Fruit fly (Drosophila melanogaster) whole organism, embryonic: ENCODE results near the gene CG46439.

Source experiments
- Adf1 ChIP-seq: fragments of 200-800 bp; sonication (Bioruptor generic); IDR thresholded peaks from 2 replicates; pipeline ENCODE4 v1.3.6; 2022; ENCODE audit warnings: missing biosample characterization, missing genetic modification characterization
- Antp ChIP-seq: fragments of 200-800 bp; sonication (Bioruptor generic); optimal IDR thresholded peaks from 3 replicates; lab custom pipeline; 2016; ENCODE audit warnings: missing biosample characterization, missing genetic modification characterization
- Atf6 ChIP-seq: fragments of 200-800 bp; sonication (Bioruptor generic); IDR thresholded peaks from 2 replicates; pipeline ENCODE4 v1.3.6; 2022; ENCODE audit warnings: missing biosample characterization, missing genetic modification characterization
- B-H1 ChIP-seq: fragments of 200-800 bp; sonication (Bioruptor generic); IDR thresholded peaks from 3 replicates; pipeline ENCODE4 v1.3.6; 2022; ENCODE audit warnings: missing biosample characterization, missing genetic modification characterization
- CG10267 ChIP-seq: fragments of 200-800 bp; sonication (Bioruptor generic); optimal IDR thresholded peaks from 2 replicates; lab custom pipeline; 2018; ENCODE audit warnings: missing biosample characterization, mild to moderate bottlenecking, missing genetic modification characterization, moderate library complexity
- CG10274 ChIP-seq: fragments of 200-800 bp; sonication (Bioruptor generic); optimal IDR thresholded peaks from 3 replicates; lab custom pipeline; 2017; ENCODE audit warnings: missing biosample characterization, mild to moderate bottlenecking, missing genetic modification characterization
- CG11560 ChIP-seq: fragments of 200-800 bp; sonication (Bioruptor generic); IDR thresholded peaks from 3 replicates; pipeline ENCODE4 v1.3.6; 2022; ENCODE audit warnings: missing biosample characterization, missing genetic modification characterization
- CG12219 ChIP-seq: fragments of 200-800 bp; sonication (Bioruptor generic); optimal IDR thresholded peaks from 3 replicates; lab custom pipeline; 2018; ENCODE audit warnings: missing biosample characterization, mild to moderate bottlenecking, missing genetic modification characterization
- CG12942 ChIP-seq: fragments of 200-800 bp; sonication (Bioruptor generic); optimal IDR thresholded peaks from 3 replicates; lab custom pipeline; 2016; ENCODE audit warnings: missing biosample characterization, missing genetic modification characterization
- CG1529 ChIP-seq: fragments of 200-800 bp; sonication (Bioruptor generic); optimal IDR thresholded peaks from 3 replicates; lab custom pipeline; 2018; ENCODE audit warnings: missing biosample characterization, missing genetic modification characterization
- CG1647 ChIP-seq: fragments of 200-800 bp; sonication (Bioruptor generic); optimal IDR thresholded peaks from 3 replicates; lab custom pipeline; 2016; ENCODE audit warnings: missing biosample characterization, missing genetic modification characterization
- CG16779 ChIP-seq: fragments of 200-800 bp; sonication (Bioruptor generic); IDR thresholded peaks from 2 replicates; pipeline ENCODE4 v1.3.6; 2022; ENCODE audit warnings: missing biosample characterization, missing genetic modification characterization
- CG18011 ChIP-seq: fragments of 200-800 bp; sonication (Bioruptor generic); optimal IDR thresholded peaks from 2 replicates; lab custom pipeline; 2017; ENCODE audit warnings: missing biosample characterization, missing genetic modification characterization, mild to moderate bottlenecking, moderate library complexity, missing genotype
- CG2116 ChIP-seq: fragments of 200-800 bp; sonication (Bioruptor generic); optimal IDR thresholded peaks from 3 replicates; lab custom pipeline; 2018; ENCODE audit warnings: missing biosample characterization, mild to moderate bottlenecking, missing genetic modification characterization
- CG2199 ChIP-seq: fragments of 200-800 bp; sonication (Bioruptor generic); IDR thresholded peaks from 3 replicates; pipeline ENCODE4 v1.3.6; 2022; ENCODE audit warnings: missing biosample characterization, missing genetic modification characterization
- CG31388 ChIP-seq: fragments of 200-800 bp; sonication (Bioruptor generic); optimal IDR thresholded peaks from 2 replicates; lab custom pipeline; 2016; ENCODE audit warnings: missing biosample characterization, missing genetic modification characterization
- CG42726 ChIP-seq: fragments of 200-800 bp; sonication (Bioruptor generic); IDR thresholded peaks from 2 replicates; pipeline ENCODE4 v1.3.6; 2022; ENCODE audit warnings: missing biosample characterization, missing genetic modification characterization; ENCODE audit not compliant: partially characterized antibody
- CG4282 ChIP-seq: fragments of 200-800 bp; sonication (Bioruptor generic); optimal IDR thresholded peaks from 2 replicates; lab custom pipeline; 2016; ENCODE audit warnings: missing biosample characterization, missing genetic modification characterization
- CG7987 ChIP-seq: fragments of 200-800 bp; sonication (Bioruptor generic); optimal IDR thresholded peaks from 2 replicates; lab custom pipeline; 2018; ENCODE audit warnings: missing biosample characterization, mild to moderate bottlenecking, missing genetic modification characterization, moderate library complexity
- CG9876 ChIP-seq: fragments of 200-800 bp; sonication (Bioruptor generic); optimal IDR thresholded peaks from 2 replicates; lab custom pipeline; 2016; ENCODE audit warnings: missing biosample characterization, missing genetic modification characterization
- CkIIα-i1 ChIP-seq: fragments of 200-800 bp; sonication (Bioruptor generic); IDR thresholded peaks from 2 replicates; pipeline ENCODE4 v1.3.6; 2022; ENCODE audit warnings: missing biosample characterization, missing genetic modification characterization
- Doc2 ChIP-seq: fragments of 200-800 bp; sonication (Bioruptor generic); IDR thresholded peaks from 2 replicates; pipeline ENCODE4 v1.3.6; 2022; ENCODE audit warnings: missing biosample characterization, missing genetic modification characterization
- E2f2 ChIP-seq: fragments of 200-800 bp; sonication (Bioruptor generic); IDR thresholded peaks from 2 replicates; pipeline ENCODE4 v1.3.6; 2022; ENCODE audit warnings: missing biosample characterization, missing genetic modification characterization
- Elba2 ChIP-seq: fragments of 200-800 bp; sonication (Bioruptor generic); optimal IDR thresholded peaks from 3 replicates; lab custom pipeline; 2016; ENCODE audit warnings: missing biosample characterization, missing genetic modification characterization
- H2.0 ChIP-seq: fragments of 200-800 bp; sonication (Bioruptor generic); IDR thresholded peaks from 2 replicates; pipeline ENCODE4 v1.3.6; 2022; ENCODE audit warnings: missing biosample characterization, missing genetic modification characterization
- Mrtf ChIP-seq: fragments of 200-800 bp; sonication (Bioruptor generic); IDR thresholded peaks from 3 replicates; pipeline ENCODE4 v1.3.6; 2022; ENCODE audit warnings: missing biosample characterization, missing genetic modification characterization
- NK7.1 ChIP-seq: fragments of 200-800 bp; sonication (Bioruptor generic); optimal IDR thresholded peaks from 3 replicates; lab custom pipeline; 2016; ENCODE audit warnings: missing biosample characterization, missing genetic modification characterization
- Spps ChIP-seq: fragments of 200-800 bp; sonication (Bioruptor generic); optimal IDR thresholded peaks from 2 replicates; lab custom pipeline; 2018; ENCODE audit warnings: missing biosample characterization, mild to moderate bottlenecking, missing genetic modification characterization
- TFAM ChIP-seq: fragments of 200-800 bp; sonication (Bioruptor generic); optimal IDR thresholded peaks from 2 replicates; lab custom pipeline; 2017; ENCODE audit warnings: missing biosample characterization, missing genetic modification characterization, inconsistent platforms
- Xrp1 ChIP-seq: fragments of 200-800 bp; sonication (Bioruptor generic); IDR thresholded peaks from 2 replicates; pipeline ENCODE4 v1.3.6; 2022; ENCODE audit warnings: missing biosample characterization, missing genetic modification characterization
- aop ChIP-seq: fragments of 200-800 bp; sonication (Bioruptor generic); IDR thresholded peaks from 2 replicates; pipeline ENCODE4 v1.3.6; 2022; ENCODE audit warnings: missing biosample characterization, missing genetic modification characterization
- btn ChIP-seq: fragments of 200-800 bp; sonication (Bioruptor generic); optimal IDR thresholded peaks from 2 replicates; lab custom pipeline; 2016; ENCODE audit warnings: missing biosample characterization, missing genetic modification characterization
- chm ChIP-seq: fragments of 200-800 bp; sonication (Bioruptor generic); IDR thresholded peaks from 2 replicates; pipeline ENCODE4 v1.3.6; 2022; ENCODE audit warnings: missing biosample characterization, missing genetic modification characterization
- croc ChIP-seq: fragments of 200-800 bp; sonication (Bioruptor generic); conservative IDR thresholded peaks from 3 replicates; pipeline ENCODE4 v1.3.6; 2022; ENCODE audit warnings: missing biosample characterization, missing genetic modification characterization
- dati ChIP-seq: fragments of 200-800 bp; sonication (Bioruptor generic); IDR thresholded peaks from 2 replicates; pipeline ENCODE4 v1.3.6; 2022; ENCODE audit warnings: missing biosample characterization, missing genetic modification characterization
- dm ChIP-seq: fragments of 200-800 bp; sonication (Bioruptor generic); optimal IDR thresholded peaks from 3 replicates; lab custom pipeline; 2016; ENCODE audit warnings: missing biosample characterization, missing genetic modification characterization
- dmrt99B ChIP-seq: fragments of 200-800 bp; sonication (Bioruptor generic); optimal IDR thresholded peaks from 2 replicates; lab custom pipeline; 2018; ENCODE audit warnings: missing biosample characterization, mild to moderate bottlenecking, missing genetic modification characterization, moderate library complexity
- emc ChIP-seq: fragments of 200-800 bp; sonication (Bioruptor generic); optimal IDR thresholded peaks from 2 replicates; lab custom pipeline; 2016; ENCODE audit warnings: missing biosample characterization, missing genetic modification characterization
- h ChIP-seq: fragments of >200 bp; optimal IDR thresholded peaks from 2 replicates; lab custom pipeline; 2017
- hkb ChIP-seq, 2 experiments: fragments of 200-800 bp in 1 of 2; fragments of >200 bp in 1 of 2; sonication (Bioruptor generic) in 1 of 2; IDR thresholded peaks in 1 of 2; optimal IDR thresholded peaks in 1 of 2; 2 replicates each; pipeline versions ENCODE4 v1.3.6 to Lab custom; 2017 to 2022; ENCODE audit warnings: missing biosample characterization in 1 of 2, missing genetic modification characterization in 1 of 2
- klu ChIP-seq: fragments of 200-800 bp; sonication (Bioruptor generic); IDR thresholded peaks from 2 replicates; pipeline ENCODE4 v1.3.6; 2022; ENCODE audit warnings: missing biosample characterization, missing genetic modification characterization
- nmo ChIP-seq: fragments of 200-800 bp; sonication (Bioruptor generic); optimal IDR thresholded peaks from 2 replicates; lab custom pipeline; 2018; ENCODE audit warnings: missing biosample characterization, mild to moderate bottlenecking, missing genetic modification characterization, moderate library complexity
- oc ChIP-seq: fragments of 200-800 bp; sonication (Bioruptor generic); optimal IDR thresholded peaks from 2 replicates; lab custom pipeline; 2018; ENCODE audit warnings: missing biosample characterization, mild to moderate bottlenecking, missing genetic modification characterization, moderate library complexity
- run ChIP-seq: fragments of 200-800 bp; sonication (Bioruptor generic); optimal IDR thresholded peaks from 3 replicates; lab custom pipeline; 2018; ENCODE audit warnings: missing biosample characterization, mild to moderate bottlenecking, missing genetic modification characterization
- sens ChIP-seq: fragments of 200-800 bp; sonication (Bioruptor generic); peaks from one replicate; lab custom pipeline; 2016; ENCODE audit warnings: missing biosample characterization, missing genetic modification characterization
- tio ChIP-seq: fragments of 200-800 bp; sonication (Bioruptor generic); optimal IDR thresholded peaks from 2 replicates; lab custom pipeline; 2017; ENCODE audit warnings: missing biosample characterization, missing genetic modification characterization, inconsistent platforms
- trem ChIP-seq: fragments of 200-800 bp; optimal IDR thresholded peaks from 3 replicates; lab custom pipeline; 2019; ENCODE audit warnings: missing biosample characterization, mild to moderate bottlenecking, missing genetic modification characterization, moderate library complexity
- usp ChIP-seq: fragments of >200 bp; optimal IDR thresholded peaks from 2 replicates; lab custom pipeline; 2017; ENCODE audit warnings: missing biosample characterization, missing genetic modification characterization
- wek ChIP-seq: fragments of 200-800 bp; sonication (Bioruptor generic); optimal IDR thresholded peaks from 3 replicates; lab custom pipeline; 2018; ENCODE audit warnings: missing biosample characterization, mild to moderate bottlenecking, missing genetic modification characterization, moderate library complexity
- yki ChIP-seq: fragments of >200 bp; optimal IDR thresholded peaks from 3 replicates; lab custom pipeline; 2018
- zfh1 ChIP-seq: fragments of 200-800 bp; sonication (Bioruptor generic); IDR thresholded peaks from 3 replicates; pipeline ENCODE4 v1.3.6; 2022; ENCODE audit warnings: missing biosample characterization, missing genetic modification characterization

CG46439 gene

dm6 chr3L:11097982-11098663 lies 2.1 kb upstream of the CG46439 start, which contains the start of the genes Irbp18 and APP-BP1 (continued):
- TF ChIP-seq croc (GFP tag; lab: Robert Waterston, UW) (peak; percentile 72), sens (GFP tag; lab: Kevin White, UChicago) (peak; percentile 99), CG7987 (GFP tag; lab: Kevin White, UChicago) (peak; percentile 85), TFAM (GFP tag; lab: Kevin White, UChicago) (peak; percentile 62), Doc2 (GFP tag; lab: Robert Waterston, UW) (peak; percentile 36; the same call in 1 of the 2 replicates), B-H1 (GFP tag; lab: Robert Waterston, UW) (peak; percentile 81), trem (tag; lab: Kevin White, UChicago) (peak; percentile 84), CG9876 (GFP tag; lab: Kevin White, UChicago) (peak; percentile 84), CG12942 (GFP tag; lab: Kevin White, UChicago) (peak; percentile 90), dm (GFP tag; lab: Kevin White, UChicago) (peak; percentile 86), yki (lab: Kevin White, UChicago) (no peak), Xrp1 (peak; percentile 93), NK7.1 (GFP tag; lab: Kevin White, UChicago) (peak; percentile 87), chm (GFP tag; lab: Robert Waterston, UW) (peak; percentile 79), E2f2 (GFP tag; lab: Robert Waterston, UW) (peak; percentile 63), CG1529 (GFP tag; lab: Kevin White, UChicago) (peak; percentile 86), Antp (GFP tag; lab: Kevin White, UChicago) (peak; percentile 86), btn (peak; percentile 91), klu (GFP tag; lab: Robert Waterston, UW) (peak; percentile 80; the same call in 1 of the 2 replicates), CG18011 (peak; percentile 88), CG16779 (GFP tag; lab: Robert Waterston, UW) (0 out of 2 replicates have a peak, but pooled peaks have one; percentile 41), oc (tag; lab: Kevin White, UChicago) (peak; percentile 76), hkb (optimal IDR thresholded peaks at IDR 0.05; lab: Kevin White, UChicago) (peak; percentile 50), hkb (GFP tag; IDR thresholded peaks at IDR 0.05; lab: Robert Waterston, UW) (peak; percentile 88), CG10274 (GFP tag; lab: Kevin White, UChicago) (peak; percentile 78), Atf6 (peak; percentile 89), H2.0 (GFP tag; lab: Robert Waterston, UW) (peak; percentile 76), tio (GFP tag; lab: Kevin White, UChicago) (peak; percentile 98), dati (GFP tag; lab: Robert Waterston, UW) (no peak), run (tag; lab: Kevin White, UChicago) (peak; percentile 58), h (lab: Kevin White, UChicago) (no peak), CG4282 (GFP tag; lab: Kevin White, UChicago) (peak; percentile 89), CG42726 (GFP tag; lab: Robert Waterston, UW) (no peak), nmo (GFP tag; lab: Kevin White, UChicago) (peak; percentile 96), CkIIα-i1 (GFP tag; lab: Robert Waterston, UW) (0 out of 2 replicates have a peak, but pooled peaks have one; percentile 31), CG12219 (GFP tag; lab: Kevin White, UChicago) (peak; percentile 91), zfh1 (peak; percentile 84), Elba2 (GFP tag; lab: Kevin White, UChicago) (peak; percentile 97), Spps (tag; lab: Kevin White, UChicago) (peak; percentile 87), Adf1 (GFP tag; lab: Robert Waterston, UW) (peak; percentile 72), emc (GFP tag; lab: Kevin White, UChicago) (peak; percentile 85), CG10267 (peak; percentile 98), dmrt99B (tag; lab: Kevin White, UChicago) (peak; percentile 91), CG2199 (0 out of 3 replicates have a peak, but pooled peaks have one; percentile 43), wek (GFP tag; lab: Kevin White, UChicago) (peak; percentile 70), CG2116 (peak; percentile 88), Mrtf (peak; percentile 81), usp (GFP tag; lab: Kevin White, UChicago) (no peak), CG1647 (GFP tag; lab: Kevin White, UChicago) (peak; percentile 91), CG11560 (tag; lab: Robert Waterston, UW) (peak; percentile 59; the same call in 1 of the 3 replicates), CG31388 (peak; percentile 82), aop (peak; percentile 53; the same call in 1 of the 2 replicates)
